Fruit fly (Drosophila melanogaster) whole organism, prepupa: ENCODE measurements around the gene Fie.
A peak's percentile ranks its signal among the peaks of the same experiment; 100 is the strongest.

Source experiments
- CG10669 ChIP-seq: fragments of 200-800 bp; sonication (Bioruptor generic); optimal IDR thresholded peaks from 3 replicates; lab custom pipeline; 2018; ENCODE audit warnings: missing biosample characterization, mild to moderate bottlenecking, missing genetic modification characterization, moderate library complexity
- CG15336 ChIP-seq: fragments of 200-800 bp; sonication (Bioruptor generic); IDR thresholded peaks from 2 replicates; pipeline ENCODE4 v1.3.6; 2022; ENCODE audit warnings: missing biosample characterization, missing genetic modification characterization
- CG3919 ChIP-seq: fragments of 200-800 bp; sonication (Bioruptor generic); optimal IDR thresholded peaks from 3 replicates; lab custom pipeline; 2016; ENCODE audit warnings: missing biosample characterization, missing genetic modification characterization
- CG6163 ChIP-seq: fragments of 200-800 bp; sonication (Bioruptor generic); IDR thresholded peaks from 3 replicates; pipeline ENCODE4 v1.3.6; 2022; ENCODE audit warnings: missing biosample characterization, missing genetic modification characterization
- CG8319 ChIP-seq: fragments of 200-800 bp; sonication (Bioruptor generic); optimal IDR thresholded peaks from 3 replicates; lab custom pipeline; 2016; ENCODE audit warnings: missing biosample characterization, missing genetic modification characterization
- Ets96B ChIP-seq: fragments of 200-800 bp; optimal IDR thresholded peaks from 2 replicates; lab custom pipeline; 2019; ENCODE audit warnings: missing biosample characterization, mild to moderate bottlenecking, missing genetic modification characterization, moderate library complexity
- Gug ChIP-seq: fragments of 200-800 bp; sonication (Bioruptor generic); IDR thresholded peaks from 2 replicates; pipeline ENCODE4 v1.3.6; 2022; ENCODE audit warnings: missing biosample characterization, missing genetic modification characterization
- cyc ChIP-seq: fragments of 200-800 bp; sonication (Bioruptor generic); optimal IDR thresholded peaks from 3 replicates; lab custom pipeline; 2016; ENCODE audit warnings: missing biosample characterization, missing genetic modification characterization
- eg ChIP-seq: fragments of 200-800 bp; sonication (Bioruptor generic); IDR thresholded peaks from 3 replicates; pipeline ENCODE4 v1.3.6; 2022; ENCODE audit warnings: missing biosample characterization, missing genetic modification characterization
- fkh ChIP-seq: fragments of 200-800 bp; sonication (Bioruptor generic); optimal IDR thresholded peaks from 3 replicates; lab custom pipeline; 2017; ENCODE audit warnings: missing biosample characterization, mild to moderate bottlenecking, missing genetic modification characterization, moderate library complexity
- lz ChIP-seq: fragments of 200-800 bp; sonication (Bioruptor generic); optimal IDR thresholded peaks from 3 replicates; lab custom pipeline; 2016; ENCODE audit warnings: missing biosample characterization, missing genetic modification characterization
- pdm3 ChIP-seq: fragments of 200-800 bp; sonication (Bioruptor generic); optimal IDR thresholded peaks from 3 replicates; lab custom pipeline; 2016; ENCODE audit warnings: missing biosample characterization, missing genetic modification characterization
- ss ChIP-seq, 2 experiments: fragments of 200-800 bp; sonication (Bioruptor generic); optimal IDR thresholded peaks; 2 replicates in 1 of 2; 3 replicates in 1 of 2; lab custom pipeline; 2017 to 2018; ENCODE audit warnings: mild to moderate bottlenecking in 2 of 2, missing biosample characterization in 2 of 2, missing genetic modification characterization in 2 of 2, moderate library complexity in 1 of 2
- svp ChIP-seq: fragments of 200-800 bp; sonication (Bioruptor generic); peaks from one replicate; lab custom pipeline; 2016; ENCODE audit warnings: missing biosample characterization, missing genetic modification characterization

DNA sequence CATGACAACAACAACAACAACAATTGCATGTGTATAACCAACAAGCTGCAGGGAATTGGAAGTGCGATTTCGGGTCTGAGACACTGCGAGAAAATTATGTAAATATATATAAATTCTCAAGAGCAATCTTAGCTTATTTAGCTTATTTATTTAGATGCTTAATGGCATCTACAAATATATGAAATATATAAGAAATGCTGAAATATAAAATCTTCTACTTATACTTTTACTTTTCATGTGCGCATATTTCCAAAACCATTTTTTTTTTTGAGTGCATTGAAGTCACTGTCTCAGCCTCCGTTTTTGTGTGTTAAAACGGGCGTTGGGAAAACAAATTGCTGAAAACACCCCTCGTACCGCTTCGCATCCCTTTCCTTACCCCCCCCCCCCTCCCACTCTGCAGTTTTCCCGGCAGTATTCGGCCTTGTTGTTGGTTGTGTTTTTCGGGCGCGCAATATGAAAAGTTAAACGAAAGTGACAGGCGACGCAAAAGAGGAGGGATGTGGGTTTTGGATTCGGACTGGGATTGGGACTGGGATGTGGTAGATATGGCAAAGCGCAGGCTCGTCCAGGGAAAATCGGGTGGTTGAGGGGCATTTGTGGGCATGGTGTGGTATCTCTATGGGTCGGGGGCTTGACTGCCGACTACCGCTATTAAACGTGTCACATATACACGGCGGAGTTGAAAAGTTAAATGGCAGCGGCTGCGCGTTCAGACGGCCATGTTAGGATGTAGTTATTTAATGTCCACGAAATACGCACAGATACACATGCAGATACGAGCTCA, 37.0 kb upstream of the Fie start:
- TF ChIP-seq lz (no peak), Gug (GFP tag; lab: Robert Waterston, UW) (no peak), CG8319 (GFP tag; lab: Kevin White, UChicago) (no peak), fkh (GFP tag; lab: Kevin White, UChicago) (no peak), CG3919 (GFP tag; lab: Kevin White, UChicago) (no peak), svp (GFP tag; lab: Kevin White, UChicago) (peak; percentile 57), eg (GFP tag; lab: Robert Waterston, UW) (peak; percentile 49; the same call in 1 of the 3 replicates), CG10669 (GFP tag; lab: Kevin White, UChicago) (no peak), cyc (GFP tag; lab: Kevin White, UChicago) (no peak), pdm3 (GFP tag; lab: Kevin White, UChicago) (no peak), CG15336 (GFP tag; lab: Robert Waterston, UW) (peak; percentile 62), Ets96B (tag; lab: Kevin White, UChicago) (no peak), CG6163 (no peak), ss (GFP tag; optimal IDR thresholded peaks at IDR 0.05; lab: Kevin White, UChicago) (no peak)
